Worm (Caenorhabditis elegans) whole organism, L1 larva: ENCODE results near the gene mars-1.

Experiments
- C34B4.2 ChIP-seq: sonication (generic microtip); optimal IDR thresholded peaks from 2 replicates; lab custom pipeline; 2017; ENCODE audit warnings: mild to moderate bottlenecking, missing genetic modification characterization, missing compliant biosample characterization
- F16B12.6 ChIP-seq: fragments of 150-350 bp; optimal IDR thresholded peaks from 2 replicates; lab custom pipeline; 2014; ENCODE audit warnings: missing biosample characterization, missing genetic modification characterization
- ama-1 ChIP-seq: fragments of 150-350 bp; optimal IDR thresholded peaks from 2 replicates; lab custom pipeline; 2014
- ceh-90 ChIP-seq: sonication (generic microtip); optimal IDR thresholded peaks from 2 replicates; lab custom pipeline; 2016; ENCODE audit warnings: missing genetic modification characterization, missing compliant biosample characterization
- dpl-1 ChIP-seq, 3 experiments: fragments of 150-350 bp in 2 of 3; sonication (generic microtip) in 1 of 3; optimal IDR thresholded peaks; 2 replicates each; lab custom pipeline; 2014 to 2017; ENCODE audit warnings: missing biosample characterization in 3 of 3, missing genetic modification characterization in 3 of 3, missing genetic modification reagents in 3 of 3
- dsc-1 ChIP-seq: sonication (generic microtip); optimal IDR thresholded peaks from 2 replicates; lab custom pipeline; 2016; ENCODE audit warnings: mild to moderate bottlenecking, missing genetic modification characterization, missing compliant biosample characterization
- efl-1 ChIP-seq, 4 experiments: fragments of 150-350 bp; optimal IDR thresholded peaks in 3 of 4; peaks in 1 of 4; 1 replicate in 1 of 4; 2 replicates in 3 of 4; lab custom pipeline; 2014; ENCODE audit warnings: missing biosample characterization in 2 of 4, missing genetic modification characterization in 2 of 4, missing genetic modification reagents in 2 of 4
- efl-3 ChIP-seq: fragments of 200-800 bp; sonication (Bioruptor generic); optimal IDR thresholded peaks from 2 replicates; lab custom pipeline; 2018; ENCODE audit warnings: mild to moderate bottlenecking, missing genetic modification characterization, missing compliant biosample characterization
- egl-13 ChIP-seq: sonication (generic microtip); optimal IDR thresholded peaks from 2 replicates; lab custom pipeline; 2016; ENCODE audit warnings: missing genotype, missing genetic modification reagents, missing genetic modification characterization, missing compliant biosample characterization
- elt-2 ChIP-seq: sonication (generic microtip); optimal IDR thresholded peaks from 2 replicates; lab custom pipeline; 2016; ENCODE audit warnings: missing genetic modification characterization, mild to moderate bottlenecking, inconsistent platforms, missing compliant biosample characterization, missing genetic modification reagents
- elt-3 ChIP-seq, 6 experiments: fragments of 150-350 bp in 1 of 6; sonication (generic microtip); optimal IDR thresholded peaks; 2 replicates each; lab custom pipeline; 2017 to 2018; ENCODE audit warnings: missing biosample characterization in 6 of 6, missing genetic modification characterization in 6 of 6, inconsistent platforms in 1 of 6
- ets-5 ChIP-seq: fragments of 200-800 bp; sonication (Bioruptor generic); IDR thresholded peaks from 2 replicates; pipeline ENCODE4 v1.3.6; 2022; ENCODE audit warnings: missing genetic modification characterization, missing compliant biosample characterization
- fkh-4 ChIP-seq: sonication (generic microtip); optimal IDR thresholded peaks from 2 replicates; lab custom pipeline; 2016; ENCODE audit warnings: missing compliant biosample characterization, missing genetic modification characterization, borderline replicate concordance
- fos-1 ChIP-seq: fragments of 150-350 bp; optimal IDR thresholded peaks from 2 replicates; lab custom pipeline; 2014; ENCODE audit warnings: missing biosample characterization, missing genetic modification characterization
- grh-1 ChIP-seq: fragments of 200-800 bp; sonication (Bioruptor generic); IDR thresholded peaks from 2 replicates; pipeline ENCODE4 v1.3.6; 2022; ENCODE audit warnings: missing genetic modification reagents, missing genetic modification characterization, missing compliant biosample characterization
- hlh-4 ChIP-seq: sonication (generic microtip); optimal IDR thresholded peaks from 2 replicates; lab custom pipeline; 2016; ENCODE audit warnings: mild to moderate bottlenecking, missing genetic modification characterization, missing compliant biosample characterization
- hpl-2 ChIP-seq: fragments of 150-350 bp; optimal IDR thresholded peaks from 2 replicates; lab custom pipeline; 2014; ENCODE audit warnings: missing biosample characterization, missing genetic modification reagents, missing genetic modification characterization
- irx-1 ChIP-seq: sonication (generic microtip); optimal IDR thresholded peaks from 2 replicates; lab custom pipeline; 2016; ENCODE audit warnings: missing genetic modification characterization, missing compliant biosample characterization
- jun-1 ChIP-seq: fragments of 150-350 bp; optimal IDR thresholded peaks from 2 replicates; lab custom pipeline; 2014; ENCODE audit warnings: missing biosample characterization, missing genetic modification reagents, missing genetic modification characterization
- lin-14 ChIP-seq: fragments of 200-800 bp; sonication (Bioruptor generic); optimal IDR thresholded peaks from 2 replicates; lab custom pipeline; 2018; ENCODE audit warnings: mild to moderate bottlenecking, missing genetic modification characterization, moderate library complexity, missing compliant biosample characterization
- lin-35 ChIP-seq, 2 experiments: fragments of 150-350 bp; optimal IDR thresholded peaks; 2 replicates each; lab custom pipeline; 2014; ENCODE audit warnings: missing biosample characterization in 2 of 2, missing genetic modification characterization in 2 of 2, missing genetic modification reagents in 2 of 2
- lsy-2 ChIP-seq, 2 experiments: fragments of 150-350 bp; optimal IDR thresholded peaks; 2 replicates each; lab custom pipeline; 2014; ENCODE audit warnings: missing biosample characterization in 2 of 2, missing genetic modification characterization in 2 of 2
- mab-9 ChIP-seq: fragments of 200-800 bp; sonication (Bioruptor generic); IDR thresholded peaks from 2 replicates; pipeline ENCODE4 v1.3.6; 2022; ENCODE audit warnings: missing genetic modification reagents, missing genetic modification characterization, missing compliant biosample characterization
- mdl-1 ChIP-seq, 2 experiments: fragments of 150-350 bp; optimal IDR thresholded peaks; 2 replicates each; lab custom pipeline; 2014 to 2017; ENCODE audit warnings: missing biosample characterization in 2 of 2, missing genetic modification characterization in 2 of 2, inconsistent platforms in 1 of 2
- mef-2 ChIP-seq: fragments of 150-350 bp; optimal IDR thresholded peaks from 2 replicates; lab custom pipeline; 2014; ENCODE audit warnings: missing biosample characterization, missing genetic modification characterization
- nhr-11 ChIP-seq: fragments of 150-350 bp; optimal IDR thresholded peaks from 2 replicates; lab custom pipeline; 2014; ENCODE audit warnings: missing biosample characterization, missing genetic modification characterization
- nhr-19 ChIP-seq: fragments of 200-800 bp; sonication (Bioruptor generic); conservative IDR thresholded peaks from 2 replicates; pipeline ENCODE4 v1.3.6; 2022; ENCODE audit warnings: missing genetic modification characterization, missing compliant biosample characterization
- nhr-237 ChIP-seq: fragments of 150-350 bp; optimal IDR thresholded peaks from 2 replicates; lab custom pipeline; 2014; ENCODE audit warnings: missing biosample characterization, missing genetic modification characterization
- nhr-47 ChIP-seq: sonication (generic microtip); optimal IDR thresholded peaks from 2 replicates; lab custom pipeline; 2016; ENCODE audit warnings: mild to moderate bottlenecking, missing genetic modification characterization, moderate library complexity, missing compliant biosample characterization
- nhr-71 ChIP-seq: sonication (generic microtip); optimal IDR thresholded peaks from 2 replicates; lab custom pipeline; 2016; ENCODE audit warnings: mild to moderate bottlenecking, missing genetic modification characterization, moderate library complexity, missing compliant biosample characterization
- nhr-84 ChIP-seq: sonication (generic microtip); optimal IDR thresholded peaks from 2 replicates; lab custom pipeline; 2017; ENCODE audit warnings: missing biosample characterization, missing genetic modification characterization
- nhr-85 ChIP-seq: sonication (generic microtip); peaks from one replicate; lab custom pipeline; 2016; ENCODE audit warnings: missing genetic modification characterization, inconsistent platforms, missing compliant biosample characterization
- pag-3 ChIP-seq: sonication (generic microtip); optimal IDR thresholded peaks from 2 replicates; lab custom pipeline; 2017; ENCODE audit warnings: missing genetic modification characterization, mild to moderate bottlenecking, missing compliant biosample characterization, antibody characterized with exemption, borderline replicate concordance; ENCODE audit not compliant: insufficient read depth
- rnt-1 ChIP-seq: sonication (generic microtip); optimal IDR thresholded peaks from 2 replicates; lab custom pipeline; 2016; ENCODE audit warnings: mild to moderate bottlenecking, missing genetic modification characterization, moderate library complexity, missing compliant biosample characterization
- skn-1 ChIP-seq: fragments of 150-350 bp; optimal IDR thresholded peaks from 2 replicates; lab custom pipeline; 2014; ENCODE audit warnings: missing biosample characterization, missing genetic modification characterization
- snpc-4 ChIP-seq: fragments of 150-350 bp; optimal IDR thresholded peaks from 2 replicates; lab custom pipeline; 2014; ENCODE audit warnings: missing biosample characterization, missing genetic modification characterization
- snu-23 ChIP-seq: sonication (generic microtip); optimal IDR thresholded peaks from 2 replicates; lab custom pipeline; 2016; ENCODE audit warnings: missing genetic modification characterization, missing compliant biosample characterization
- sox-4 ChIP-seq: sonication (generic microtip); optimal IDR thresholded peaks from 2 replicates; lab custom pipeline; 2016; ENCODE audit warnings: missing genetic modification characterization, missing compliant biosample characterization
- unc-30 ChIP-seq: sonication (generic microtip); optimal IDR thresholded peaks from 2 replicates; lab custom pipeline; 2017; ENCODE audit warnings: missing biosample characterization, missing genetic modification characterization
- xbp-1 ChIP-seq: sonication (generic microtip); optimal IDR thresholded peaks from 2 replicates; lab custom pipeline; 2016; ENCODE audit warnings: missing genetic modification characterization, missing compliant biosample characterization
- zip-4 ChIP-seq: fragments of 200-800 bp; sonication (Bioruptor generic); optimal IDR thresholded peaks from 2 replicates; lab custom pipeline; 2018; ENCODE audit warnings: mild to moderate bottlenecking, missing genetic modification characterization, moderate library complexity, missing compliant biosample characterization
- ztf-11 ChIP-seq, 2 experiments: sonication (generic microtip); optimal IDR thresholded peaks; 2 replicates each; lab custom pipeline; 2016 to 2017; ENCODE audit warnings: missing genetic modification characterization in 2 of 2, missing biosample characterization in 1 of 2, missing compliant biosample characterization in 1 of 2

mars-1 gene

DNA sequence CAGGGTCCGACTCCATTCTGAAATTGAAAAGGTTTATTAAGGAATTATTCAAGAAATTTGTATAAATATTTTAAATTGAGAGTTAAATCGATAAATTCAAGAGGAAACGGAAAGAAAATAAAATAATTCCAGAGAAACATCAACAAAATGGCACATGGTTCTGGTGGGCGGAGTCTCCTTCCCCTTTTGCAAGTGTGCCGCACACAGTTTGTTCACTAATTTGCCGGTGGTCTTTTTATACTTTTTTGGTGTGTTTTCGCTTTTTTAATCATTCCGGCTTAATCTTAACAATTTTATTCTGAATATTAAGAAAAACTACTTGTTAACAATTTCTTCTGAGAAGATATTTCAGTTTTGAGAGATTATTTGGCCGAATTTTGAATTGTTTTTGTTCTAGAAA lies 30.4 kb downstream of the mars-1 start, which contains the start of the genes ragc-1 and Y24F12A.1 (continued):
- TF ChIP-seq jun-1 (tag; lab: Kevin White, UChicago) (no peak), xbp-1 (tag; lab: Kevin White, UChicago) (peak; percentile 42), elt-3 (tag; optimal IDR thresholded peaks at IDR 0.05; lab: Kevin White, UChicago) (peak in 1 of 6 experiments; percentile 66), unc-30 (tag; lab: Kevin White, UChicago) (no peak), lin-35 (GFP tag; optimal IDR thresholded peaks at IDR 0.05; lab: Kevin White, UChicago) (peak; percentile 29 to 61), lin-14 (peak; percentile 55), mef-2 (tag; lab: Kevin White, UChicago) (no peak), dpl-1 (GFP tag; optimal IDR thresholded peaks at IDR 0.05; lab: Kevin White, UChicago) (peak; percentile 28 to 64 (median 44)), nhr-237 (tag; lab: Kevin White, UChicago) (no peak), rnt-1 (tag; lab: Kevin White, UChicago) (peak; percentile 48), fos-1 (no peak), fkh-4 (tag; lab: Kevin White, UChicago) (no peak), nhr-19 (GFP tag; lab: Robert Waterston, UW) (peak; percentile 30), sox-4 (tag; lab: Kevin White, UChicago) (no peak), grh-1 (no peak), irx-1 (no peak), hpl-2 (GFP tag; lab: Kevin White, UChicago) (no peak), mab-9 (GFP tag; lab: Robert Waterston, UW) (no peak), dsc-1 (tag; lab: Kevin White, UChicago) (peak; percentile 34)

DNA sequence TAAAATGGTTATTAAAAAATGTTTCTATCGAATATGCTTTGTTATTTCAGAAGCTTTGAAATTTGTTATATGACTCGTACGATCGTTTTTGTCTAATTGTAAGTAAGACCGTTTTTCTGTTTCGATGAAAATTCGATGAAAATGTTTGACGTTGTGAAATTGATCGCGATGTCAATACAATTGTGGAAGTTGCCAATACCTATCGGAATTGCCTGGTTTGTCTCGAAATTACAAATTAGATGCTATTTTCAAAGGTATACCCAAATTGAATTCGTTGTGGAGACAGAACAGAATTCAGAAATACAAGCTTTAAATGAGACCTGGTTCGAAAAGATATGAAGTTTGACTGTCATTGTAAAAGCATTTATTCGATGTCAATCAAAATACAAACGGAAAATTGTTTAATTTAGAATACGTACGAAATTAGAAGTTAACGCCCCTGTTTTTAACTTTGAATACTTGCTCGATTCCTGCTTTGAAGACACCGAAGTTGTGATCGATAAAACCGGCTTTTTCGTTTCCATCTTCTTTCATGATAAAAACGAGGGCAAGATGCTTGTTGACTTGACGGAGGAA lies 31.9 kb downstream of the mars-1 start:
- TF ChIP-seq nhr-85 (peak; percentile 1), skn-1 (tag; lab: Kevin White, UChicago) (no peak), nhr-84 (tag; lab: Kevin White, UChicago) (no peak), ets-5 (GFP tag; lab: Robert Waterston, UW) (no peak), rnt-1 (tag; lab: Kevin White, UChicago) (no peak), ama-1 (peak; percentile 13), dsc-1 (tag; lab: Kevin White, UChicago) (no peak), egl-13 (tag; lab: Kevin White, UChicago) (no peak), lsy-2 (tag; optimal IDR thresholded peaks at IDR 0.05; lab: Kevin White, UChicago) (peak in 1 of 2 experiments; percentile 22)

DNA sequence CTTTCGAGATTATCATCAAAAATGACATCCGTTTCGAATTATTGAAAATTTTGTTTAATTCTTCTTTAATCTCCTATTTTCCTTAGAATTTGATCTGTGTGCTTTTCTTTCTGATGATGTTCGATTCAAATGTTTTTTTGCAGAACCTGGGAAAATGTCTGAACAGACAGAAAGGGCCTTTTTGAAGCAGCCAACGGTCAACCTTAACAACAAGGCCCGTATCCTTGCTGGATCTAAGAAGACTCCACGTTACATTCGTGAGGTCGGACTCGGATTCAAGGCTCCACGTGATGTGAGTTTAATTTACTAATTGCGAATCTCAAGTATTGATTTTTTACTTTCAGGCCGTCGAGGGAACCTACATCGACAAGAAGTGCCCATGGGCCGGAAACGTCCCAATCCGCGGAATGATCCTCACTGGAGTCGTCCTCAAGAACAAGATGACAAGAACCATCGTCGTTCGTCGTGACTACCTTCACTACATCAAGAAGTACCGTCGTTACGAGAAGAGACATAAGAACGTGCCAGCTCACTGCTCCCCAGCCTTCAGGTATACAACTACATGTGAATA lies 32.7 kb downstream of the mars-1 start, which contains the start of gene rps-11:
TSS of gene rps-11 (plus strand) at position 144 of the 571 bp plus-strand sequence.
- TF ChIP-seq elt-2 (tag; lab: Kevin White, UChicago) (no peak), nhr-11 (tag; lab: Kevin White, UChicago) (no peak), F16B12.6 (tag; lab: Kevin White, UChicago) (no peak), efl-1 (optimal IDR thresholded peaks at IDR 0.05; lab: Kevin White, UChicago) (no peak), efl-1 (GFP tag; optimal IDR thresholded peaks at IDR 0.05 in 1 of 2; lab: Kevin White, UChicago) (peak in 1 of 2 experiments; percentile 91), mdl-1 (tag; optimal IDR thresholded peaks at IDR 0.05; lab: Kevin White, UChicago) (no peak), efl-3 (GFP tag; lab: Kevin White, UChicago) (no peak), elt-3 (tag; optimal IDR thresholded peaks at IDR 0.05; lab: Kevin White, UChicago) (no peak)

DNA sequence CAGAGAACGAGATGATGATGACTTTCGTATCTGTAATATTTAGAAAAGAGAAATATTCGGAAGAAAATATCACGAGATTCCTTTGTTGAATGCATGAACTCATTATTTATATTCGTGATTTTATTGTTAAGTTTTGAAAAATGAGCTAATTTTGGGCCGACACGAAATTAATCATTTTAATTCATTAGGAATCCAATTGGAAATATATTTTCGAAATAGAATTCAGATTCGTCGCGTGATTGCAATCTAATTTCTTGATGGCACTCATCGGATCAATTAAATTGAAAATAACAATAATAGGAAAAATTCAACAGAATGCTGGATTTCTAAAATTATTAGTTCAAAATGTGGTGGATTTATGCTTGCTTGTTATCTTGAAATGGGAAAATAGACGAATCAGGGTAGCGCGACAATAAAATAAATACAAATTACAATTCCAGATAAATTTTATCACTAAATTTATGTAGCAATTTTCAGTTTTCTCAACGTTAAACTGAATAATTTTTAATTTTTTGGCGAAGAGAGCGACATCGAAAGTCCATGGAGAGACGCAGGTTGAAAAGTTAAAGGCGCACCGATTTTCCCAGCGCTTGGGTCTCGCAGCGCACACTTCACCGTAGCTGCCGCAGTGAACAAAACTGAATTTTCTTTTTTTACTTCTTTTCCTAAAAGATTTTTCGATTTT lies 33.4 kb downstream of the mars-1 start:
- TF ChIP-seq pag-3 (tag; lab: Kevin White, UChicago) (no peak), ceh-90 (tag; lab: Kevin White, UChicago) (no peak), snu-23 (peak; percentile 82), xbp-1 (tag; lab: Kevin White, UChicago) (peak; percentile 67), ztf-11 (tag; optimal IDR thresholded peaks at IDR 0.05; lab: Kevin White, UChicago) (peak in 1 of 2 experiments; percentile 21), zip-4 (GFP tag; lab: Kevin White, UChicago) (no peak), efl-1 (optimal IDR thresholded peaks at IDR 0.05; lab: Kevin White, UChicago) (peak; percentile 76 to 84), efl-1 (GFP tag; optimal IDR thresholded peaks at IDR 0.05 in 1 of 2; lab: Kevin White, UChicago) (peak; percentile 71 to 97), C34B4.2 (tag; lab: Kevin White, UChicago) (no peak), hlh-4 (no peak), rnt-1 (tag; lab: Kevin White, UChicago) (peak; percentile 80), dpl-1 (GFP tag; optimal IDR thresholded peaks at IDR 0.05; lab: Kevin White, UChicago) (peak; percentile 57 to 72 (median 66)), nhr-47 (tag; lab: Kevin White, UChicago) (peak; percentile 81), fkh-4 (tag; lab: Kevin White, UChicago) (no peak), snpc-4 (tag; lab: Kevin White, UChicago) (peak; percentile 52), mab-9 (GFP tag; lab: Robert Waterston, UW) (no peak), nhr-71 (peak; percentile 82), nhr-85 (peak; percentile 92)
